Fruit fly (Drosophila melanogaster) whole organism, pupa: ENCODE data around the gene dUTPase.

Source experiments
- CG10348 ChIP-seq: fragments of 200-800 bp; sonication (Bioruptor generic); IDR thresholded peaks from 2 replicates; pipeline ENCODE4 v1.3.6; 2022; ENCODE audit warnings: missing biosample characterization, missing genetic modification characterization
- CG12605 ChIP-seq: fragments of 200-800 bp; sonication (Bioruptor generic); IDR thresholded peaks from 2 replicates; pipeline ENCODE4 v1.3.6; 2022; ENCODE audit warnings: missing biosample characterization, missing genetic modification characterization
- CG13204 ChIP-seq: fragments of 200-800 bp; sonication (Bioruptor generic); optimal IDR thresholded peaks from 2 replicates; lab custom pipeline; 2018; ENCODE audit warnings: missing biosample characterization, mild to moderate bottlenecking, missing genetic modification characterization, moderate library complexity
- EcR ChIP-seq: fragments of 200-800 bp; sonication (Bioruptor generic); optimal IDR thresholded peaks from 3 replicates; lab custom pipeline; 2019; ENCODE audit warnings: missing biosample characterization, missing genetic modification characterization, mild to moderate bottlenecking, moderate library complexity, missing genetic modification reagents
- Pif1A ChIP-seq: fragments of 200-800 bp; sonication (Bioruptor generic); optimal IDR thresholded peaks from 3 replicates; lab custom pipeline; 2016; ENCODE audit warnings: missing biosample characterization, missing genetic modification characterization

DNA sequence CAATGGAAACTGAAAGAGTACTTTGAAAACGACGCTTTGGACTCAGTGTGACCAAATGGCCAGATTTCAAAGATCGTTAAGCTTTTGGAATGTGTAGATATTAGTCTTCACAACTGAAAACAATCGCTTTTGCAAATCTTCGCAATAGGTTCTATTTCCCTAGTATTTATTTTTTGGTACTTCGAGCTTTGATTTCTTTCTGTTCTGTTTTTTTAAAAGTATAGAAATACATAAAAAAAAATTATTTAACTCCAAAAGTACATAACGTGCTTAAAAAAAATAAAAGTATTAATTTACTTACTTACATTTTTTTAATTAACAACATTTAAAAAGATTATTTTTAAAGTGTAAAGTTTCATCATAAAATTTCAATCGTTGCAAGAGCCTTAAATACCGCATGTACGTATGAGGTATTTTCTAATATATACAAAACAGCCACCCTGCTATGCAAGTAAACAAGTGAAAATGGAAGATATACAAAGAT lies 23.7 kb upstream of the dUTPase start, which contains the start of the genes piwi and CG12253:
- no peak; the same call in 1 of the 2 replicates for TF ChIP-seq CG10348
- TF ChIP-seq Pif1A (GFP tag; lab: Kevin White, UChicago) = no peak
- no peak for TF ChIP-seq CG13204 (GFP tag; lab: Kevin White, UChicago)
- no peak for TF ChIP-seq CG12605 (GFP tag; lab: Robert Waterston, UW)
- no peak for TF ChIP-seq EcR (GFP tag; lab: Kevin White, UChicago)
